Fruit fly (Drosophila melanogaster) whole organism, pupa: Measurements from ENCODE around the gene Mpcp2.

Source experiments
- CG12605 ChIP-seq: fragments of 200-800 bp; sonication (Bioruptor generic); IDR thresholded peaks from 2 replicates; pipeline ENCODE4 v1.3.6; 2022; ENCODE audit warnings: missing biosample characterization, missing genetic modification characterization
- CG14655 ChIP-seq: fragments of 200-800 bp; sonication (Bioruptor generic); optimal IDR thresholded peaks from 3 replicates; lab custom pipeline; 2017; ENCODE audit warnings: mild to moderate bottlenecking, missing biosample characterization, missing genetic modification reagents, missing genetic modification characterization
- CG32121 ChIP-seq: fragments of 200-800 bp; sonication (Bioruptor generic); IDR thresholded peaks from 2 replicates; pipeline ENCODE4 v1.3.6; 2022; ENCODE audit warnings: missing biosample characterization, missing genetic modification characterization
- CG34367 ChIP-seq: fragments of 200-800 bp; sonication (Bioruptor generic); optimal IDR thresholded peaks from 2 replicates; lab custom pipeline; 2018; ENCODE audit warnings: missing biosample characterization, mild to moderate bottlenecking, missing genetic modification characterization
- CG8159 ChIP-seq: fragments of 200-800 bp; sonication (Bioruptor generic); optimal IDR thresholded peaks from 3 replicates; lab custom pipeline; 2018; ENCODE audit warnings: missing biosample characterization, mild to moderate bottlenecking, missing genetic modification characterization, moderate library complexity
- CG9948 ChIP-seq: fragments of 200-800 bp; sonication (Bioruptor generic); optimal IDR thresholded peaks from 2 replicates; lab custom pipeline; 2018; ENCODE audit warnings: missing biosample characterization, mild to moderate bottlenecking, missing genetic modification characterization, moderate library complexity
- D1 ChIP-seq: fragments of 200-800 bp; sonication (Bioruptor generic); optimal IDR thresholded peaks from 2 replicates; lab custom pipeline; 2018; ENCODE audit warnings: missing biosample characterization, mild to moderate bottlenecking, missing genetic modification characterization, moderate library complexity
- EcR ChIP-seq: fragments of 200-800 bp; sonication (Bioruptor generic); optimal IDR thresholded peaks from 3 replicates; lab custom pipeline; 2019; ENCODE audit warnings: missing biosample characterization, missing genetic modification characterization, mild to moderate bottlenecking, moderate library complexity, missing genetic modification reagents
- fd96Ca ChIP-seq: fragments of 200-800 bp; sonication (Bioruptor generic); IDR thresholded peaks from 3 replicates; pipeline ENCODE4 v1.3.6; 2022; ENCODE audit warnings: missing biosample characterization, missing genetic modification characterization
- gl ChIP-seq: fragments of 200-800 bp; sonication (Bioruptor generic); optimal IDR thresholded peaks from 2 replicates; lab custom pipeline; 2018; ENCODE audit warnings: missing biosample characterization, mild to moderate bottlenecking, missing genetic modification characterization

dm6 chr3L:14552041-14552924, 14.8 kb downstream of the Mpcp2 start:
- TF ChIP-seq gl (tag; lab: Kevin White, UChicago) (no peak), EcR (GFP tag; lab: Kevin White, UChicago) (no peak), CG12605 (no peak), CG34367 (tag; lab: Kevin White, UChicago) (no peak), D1 (tag; lab: Kevin White, UChicago) (no peak), CG8159 (no peak), CG9948 (tag; lab: Kevin White, UChicago) (no peak), CG32121 (GFP tag; lab: Robert Waterston, UW) (no peak), fd96Ca (GFP tag; lab: Robert Waterston, UW) (no peak), CG14655 (GFP tag; lab: Kevin White, UChicago) (no peak)
